Worm (Caenorhabditis elegans): Measurements from ENCODE around the gene pck-1.

DNA sequence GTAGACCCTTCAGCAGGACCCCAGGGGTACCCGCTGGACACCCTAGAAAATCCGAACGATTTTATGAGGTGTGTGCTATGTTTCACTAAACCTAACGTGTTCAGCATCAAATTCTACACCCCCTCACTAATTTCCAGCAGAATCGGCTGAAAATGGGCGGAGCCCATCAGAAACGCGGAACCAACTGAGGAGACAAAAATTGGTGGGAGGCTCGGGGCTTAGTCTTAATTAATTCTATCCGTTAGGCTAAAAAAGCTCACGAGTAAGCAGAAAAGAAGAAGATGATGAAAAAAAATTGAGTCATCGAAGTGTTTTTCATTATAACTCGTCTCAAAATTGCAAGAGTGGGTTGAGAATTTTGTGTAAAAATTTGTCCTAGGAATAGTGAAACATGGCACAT is 37.2 kb downstream of the pck-1 start:
- no peak for TF ChIP-seq nhr-12 (tag; optimal IDR thresholded peaks at IDR 0.05)
- TF ChIP-seq alr-1 (tag; optimal IDR thresholded peaks at IDR 0.05) = no peak
- TF ChIP-seq skn-1 (tag; optimal IDR thresholded peaks at IDR 0.05) = no peak
- TF ChIP-seq blmp-1 (tag; optimal IDR thresholded peaks at IDR 0.05; ENCODE audit: insufficient read depth) = no peak
- TF ChIP-seq lin-39 (tag; optimal IDR thresholded peaks at IDR 0.05) = no peak
- TF ChIP-seq egl-27 (tag; optimal IDR thresholded peaks at IDR 0.05) = no peak
- TF ChIP-seq fos-1 (tag; optimal IDR thresholded peaks at IDR 0.05) = no peak
- no peak for TF ChIP-seq nhr-11 (tag; optimal IDR thresholded peaks at IDR 0.05)
- no peak for TF ChIP-seq elt-3 (tag; optimal IDR thresholded peaks at IDR 0.05)
- no peak for TF ChIP-seq mdl-1 (tag; optimal IDR thresholded peaks at IDR 0.05)
- TF ChIP-seq ztf-4 (tag; optimal IDR thresholded peaks at IDR 0.05) = no peak

Measured in whole organism, L2 larva.